Fruit fly (Drosophila melanogaster): ENCODE data around the gene ImpE2.
A peak's percentile ranks its signal among the peaks of the same experiment; 100 is the strongest.

ImpE2 gene

dm6 chr3L:3515280-3516020, 3.0 kb upstream of the ImpE2 start, which contains the start of gene Eip63E (continued):
- TF ChIP-seq chinmo (GFP tag; IDR thresholded peaks at IDR 0.05; ENCODE audit: partially characterized antibody), result peak; percentile 90; the same call in 2 of the 4 replicates
- TF ChIP-seq CG9437 (GFP tag; optimal IDR thresholded peaks at IDR 0.05), result no peak
- TF ChIP-seq dysf (GFP tag; IDR thresholded peaks at IDR 0.05), result no peak; the same call in 2 of the 3 replicates
- no peak for TF ChIP-seq Optix (GFP tag; IDR thresholded peaks at IDR 0.05)
- TF ChIP-seq CG13296 (GFP tag; optimal IDR thresholded peaks at IDR 0.05), result peak; percentile 47
- no peak for TF ChIP-seq Tbp (GFP tag; optimal IDR thresholded peaks at IDR 0.05)
- no peak for TF ChIP-seq gro (GFP tag; optimal IDR thresholded peaks at IDR 0.05)
- peak; percentile 59 for TF ChIP-seq CG15514 (GFP tag; optimal IDR thresholded peaks at IDR 0.05)
- no peak for TF ChIP-seq CG2129 (GFP tag; IDR thresholded peaks at IDR 0.05; ENCODE audit: partially characterized antibody)
- TF ChIP-seq BtbVII (GFP tag; optimal IDR thresholded peaks at IDR 0.05), result peak; percentile 3
- TF ChIP-seq Hr3 (GFP tag; optimal IDR thresholded peaks at IDR 0.05), result no peak
- TF ChIP-seq schlank (tag; optimal IDR thresholded peaks at IDR 0.05), result no peak
- TF ChIP-seq CG31365 (tag; optimal IDR thresholded peaks at IDR 0.05), result no peak
- peak; percentile 6 for TF ChIP-seq CG12769 (tag; optimal IDR thresholded peaks at IDR 0.05)
- peak; percentile 23 for TF ChIP-seq CG6854 (GFP tag; optimal IDR thresholded peaks at IDR 0.05)
- TF ChIP-seq run (tag; optimal IDR thresholded peaks at IDR 0.05), result peak; percentile 20
- no peak for TF ChIP-seq pan (optimal IDR thresholded peaks at IDR 0.05)
- no peak for TF ChIP-seq pan (GFP tag; optimal IDR thresholded peaks at IDR 0.05 in 1 of 2, IDR thresholded peaks at IDR 0.05 in 1 of 2)
- no peak for TF ChIP-seq CG11723 (GFP tag; optimal IDR thresholded peaks at IDR 0.05)
- peak; percentile 14 for TF ChIP-seq CG2116 (GFP tag; optimal IDR thresholded peaks at IDR 0.05)
- no peak for TF ChIP-seq Bteb2 (GFP tag; optimal IDR thresholded peaks at IDR 0.05)
- TF ChIP-seq CG9797 (GFP tag; optimal IDR thresholded peaks at IDR 0.05), result peak; percentile 93
- no peak for TF ChIP-seq zen2 (GFP tag; IDR thresholded peaks at IDR 0.05; ENCODE audit: partially characterized antibody)
- TF ChIP-seq CHES-1-like (GFP tag; optimal IDR thresholded peaks at IDR 0.05), result no peak
- TF ChIP-seq tgo (GFP tag; IDR thresholded peaks at IDR 0.05), result no peak
- TF ChIP-seq slbo (GFP tag; IDR thresholded peaks at IDR 0.05), result no peak
- no peak for TF ChIP-seq ab (GFP tag; optimal IDR thresholded peaks at IDR 0.05)
- no peak; the same call in 2 of the 3 replicates for TF ChIP-seq Opbp (GFP tag; IDR thresholded peaks at IDR 0.05; ENCODE audit: partially characterized antibody)
- TF ChIP-seq Taf1 (GFP tag; IDR thresholded peaks at IDR 0.05), result no peak
- TF ChIP-seq Dp (GFP tag; optimal IDR thresholded peaks at IDR 0.05), result peak; percentile 21
- TF ChIP-seq HmgZ (tag; optimal IDR thresholded peaks at IDR 0.05), result no peak
- 0 out of 2 replicates have a peak, but pooled peaks have one; percentile 31 for TF ChIP-seq CG42726 (GFP tag; IDR thresholded peaks at IDR 0.05; ENCODE audit: partially characterized antibody)
- TF ChIP-seq NC2α (GFP tag; optimal IDR thresholded peaks at IDR 0.05), result no peak
- no peak for TF ChIP-seq CG3065 (GFP tag; optimal IDR thresholded peaks at IDR 0.05)
- TF ChIP-seq CrebB (tag; optimal IDR thresholded peaks at IDR 0.05), result peak; percentile 1
- TF ChIP-seq stwl (tag; optimal IDR thresholded peaks at IDR 0.05), result peak; percentile 79
- TF ChIP-seq Dip2 (GFP tag; IDR thresholded peaks at IDR 0.05), result no peak
- no peak for TF ChIP-seq ase (GFP tag; IDR thresholded peaks at IDR 0.05)
- no peak for TF ChIP-seq bowl (GFP tag; IDR thresholded peaks at IDR 0.05)
- TF ChIP-seq Fer1 (GFP tag; optimal IDR thresholded peaks at IDR 0.05), result peak; percentile 67
- peak; percentile 20; the same call in 1 of the 2 replicates for TF ChIP-seq nerfin-2 (GFP tag; IDR thresholded peaks at IDR 0.05; ENCODE audit: partially characterized antibody)
- TF ChIP-seq Sin3A (optimal IDR thresholded peaks at IDR 0.05), result peak; percentile 63
- TF ChIP-seq crp (GFP tag; optimal IDR thresholded peaks at IDR 0.05), result peak in 1 of 2 experiments; percentile 81
- no peak for TF ChIP-seq CG11456 (GFP tag; IDR thresholded peaks at IDR 0.05)
- no peak for TF ChIP-seq CG2202 (tag; optimal IDR thresholded peaks at IDR 0.05)
- no peak for TF ChIP-seq CG33557 (GFP tag; optimal IDR thresholded peaks at IDR 0.05)
- no peak for TF ChIP-seq CG32772 (GFP tag; IDR thresholded peaks at IDR 0.05)
- TF ChIP-seq CG6765 (GFP tag; optimal IDR thresholded peaks at IDR 0.05), result peak; percentile 7
- no peak for TF ChIP-seq C15 (GFP tag; IDR thresholded peaks at IDR 0.05)
- peak; percentile 15 for TF ChIP-seq CG33213 (GFP tag; optimal IDR thresholded peaks at IDR 0.05)

Data from whole organism, embryonic.